Worm (Caenorhabditis elegans) whole organism, young adult: Measurements from ENCODE around the gene F36H5.4.

ENCODE experiments used
- Y67H2A.10 ChIP-seq: fragments of 200-800 bp; sonication (Bioruptor generic); conservative IDR thresholded peaks from 2 replicates; pipeline ENCODE4 v1.3.6; 2022; ENCODE audit warnings: missing genetic modification reagents, missing genetic modification characterization, missing compliant biosample characterization
- chd-7 ChIP-seq: sonication (generic microtip); optimal IDR thresholded peaks from 2 replicates; lab custom pipeline; 2016; ENCODE audit warnings: mild to moderate bottlenecking, missing genetic modification characterization, moderate library complexity, missing compliant biosample characterization
- efl-1 ChIP-seq: fragments of 150-350 bp; optimal IDR thresholded peaks from 2 replicates; lab custom pipeline; 2014; ENCODE audit warnings: missing biosample characterization, missing genetic modification reagents, missing genetic modification characterization
- ekl-4 ChIP-seq: fragments of 200-800 bp; sonication (Bioruptor generic); IDR thresholded peaks from 2 replicates; pipeline ENCODE4 v1.3.6; 2022; ENCODE audit warnings: missing genetic modification reagents, missing genetic modification characterization, missing compliant biosample characterization
- gei-17 ChIP-seq: fragments of 200-800 bp; sonication (Bioruptor generic); optimal IDR thresholded peaks from 2 replicates; lab custom pipeline; 2018; ENCODE audit warnings: mild to moderate bottlenecking, missing genetic modification characterization, missing compliant biosample characterization
- lsl-1 ChIP-seq: fragments of 200-800 bp; sonication (Bioruptor generic); optimal IDR thresholded peaks from 2 replicates; lab custom pipeline; 2018; ENCODE audit warnings: mild to moderate bottlenecking, missing genetic modification characterization, moderate library complexity, missing compliant biosample characterization
- madf-6 ChIP-seq: fragments of 200-800 bp; sonication (Bioruptor generic); IDR thresholded peaks from 2 replicates; pipeline ENCODE4 v1.3.6; 2022; ENCODE audit warnings: missing genetic modification reagents, missing genetic modification characterization, missing compliant biosample characterization
- pha-4 ChIP-seq: fragments of 150-350 bp; sonication (generic microtip); optimal IDR thresholded peaks from 2 replicates; lab custom pipeline; 2014; ENCODE audit warnings: missing biosample characterization, missing genetic modification reagents, missing genetic modification characterization
- sdz-38 ChIP-seq: sonication (generic microtip); optimal IDR thresholded peaks from 2 replicates; lab custom pipeline; 2016; ENCODE audit warnings: missing genotype, missing genetic modification characterization, missing compliant biosample characterization
- unc-62 ChIP-seq: fragments of 150-350 bp; optimal IDR thresholded peaks from 2 replicates; lab custom pipeline; 2014; ENCODE audit warnings: missing biosample characterization, missing genetic modification reagents, missing genetic modification characterization

DNA sequence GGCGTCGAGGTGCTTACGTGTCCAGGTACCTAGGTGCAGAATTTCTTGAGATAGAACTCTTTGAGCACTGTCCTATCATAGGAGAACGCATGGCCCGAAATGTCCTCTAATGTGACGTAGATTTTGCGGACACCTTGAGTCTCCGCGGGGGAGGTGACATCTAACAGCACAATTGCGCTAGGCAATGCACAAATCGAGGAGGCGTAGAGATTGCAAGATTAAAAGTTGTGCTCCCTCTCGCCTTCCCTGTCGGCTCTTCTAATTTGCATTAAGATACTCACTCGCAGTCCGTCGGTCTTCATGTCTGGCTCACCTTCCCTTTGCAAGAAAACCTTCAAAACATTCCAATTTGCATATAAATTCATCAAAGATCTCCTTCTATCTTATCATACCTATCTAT is 2.1 kb upstream of the F36H5.4 start, which contains the start of gene F36H5.18:
- no peak for TF ChIP-seq pha-4 (tag; lab: Kevin White, UChicago)
- TF ChIP-seq lsl-1: no peak
- TF ChIP-seq unc-62 (GFP tag; lab: Kevin White, UChicago): no peak
- no peak for TF ChIP-seq madf-6 (GFP tag; lab: Robert Waterston, UW)
- TF ChIP-seq gei-17 (GFP tag; lab: Kevin White, UChicago): no peak
- TF ChIP-seq efl-1: no peak
- TF ChIP-seq ekl-4 (GFP tag; lab: Robert Waterston, UW): no peak
- no peak for TF ChIP-seq chd-7
- no peak for TF ChIP-seq sdz-38 (tag; lab: Kevin White, UChicago)
- no peak for TF ChIP-seq Y67H2A.10 (GFP tag; lab: Robert Waterston, UW)
